Fruit fly (Drosophila melanogaster) whole organism, embryonic: ENCODE data around the gene Mgat4b.
A peak's percentile ranks its signal among the peaks of the same experiment; 100 is the strongest.

Experiments used
- Abd-B ChIP-seq: fragments of 200-800 bp; sonication (Bioruptor generic); optimal IDR thresholded peaks from 2 replicates; lab custom pipeline; 2018; ENCODE audit warnings: missing biosample characterization, mild to moderate bottlenecking, missing genetic modification characterization, moderate library complexity
- B-H1 ChIP-seq: fragments of 200-800 bp; sonication (Bioruptor generic); IDR thresholded peaks from 3 replicates; pipeline ENCODE4 v1.3.6; 2022; ENCODE audit warnings: missing biosample characterization, missing genetic modification characterization
- Bteb2 ChIP-seq: fragments of 200-800 bp; sonication (Bioruptor generic); optimal IDR thresholded peaks from 2 replicates; lab custom pipeline; 2016; ENCODE audit warnings: missing biosample characterization, missing genetic modification characterization
- CG10209 ChIP-seq: fragments of 200-800 bp; sonication (Bioruptor generic); optimal IDR thresholded peaks from 3 replicates; lab custom pipeline; 2017; ENCODE audit warnings: missing biosample characterization, mild to moderate bottlenecking, missing genetic modification characterization, missing genetic modification reagents
- CG10959 ChIP-seq: fragments of 200-800 bp; sonication (Bioruptor generic); IDR thresholded peaks from 2 replicates; pipeline ENCODE4 v1.3.6; 2022; ENCODE audit warnings: missing biosample characterization, missing genetic modification characterization
- CG11504 ChIP-seq: fragments of 200-800 bp; sonication (Bioruptor generic); optimal IDR thresholded peaks from 3 replicates; lab custom pipeline; 2019; ENCODE audit warnings: missing biosample characterization, mild to moderate bottlenecking, missing genetic modification characterization, moderate library complexity
- CG11723 ChIP-seq: fragments of 200-800 bp; sonication (Bioruptor generic); optimal IDR thresholded peaks from 2 replicates; lab custom pipeline; 2017; ENCODE audit warnings: missing biosample characterization, mild to moderate bottlenecking, missing genetic modification characterization
- CG12071 ChIP-seq: fragments of 200-800 bp; sonication (Bioruptor generic); optimal IDR thresholded peaks from 3 replicates; lab custom pipeline; 2018; ENCODE audit warnings: missing biosample characterization, mild to moderate bottlenecking, missing genetic modification characterization
- CG12659 ChIP-seq: fragments of 200-800 bp; sonication (Bioruptor generic); optimal IDR thresholded peaks from 3 replicates; lab custom pipeline; 2017; ENCODE audit warnings: mild to moderate bottlenecking, missing biosample characterization, missing genetic modification reagents, missing genetic modification characterization
- CG13296 ChIP-seq: fragments of 200-800 bp; sonication (Bioruptor generic); optimal IDR thresholded peaks from 3 replicates; lab custom pipeline; 2018; ENCODE audit warnings: missing biosample characterization, mild to moderate bottlenecking, missing genetic modification characterization
- CG17829 ChIP-seq: fragments of 200-800 bp; optimal IDR thresholded peaks from 2 replicates; lab custom pipeline; 2019; ENCODE audit warnings: missing biosample characterization, mild to moderate bottlenecking, missing genetic modification characterization, moderate library complexity
- CG2116 ChIP-seq: fragments of 200-800 bp; sonication (Bioruptor generic); optimal IDR thresholded peaks from 3 replicates; lab custom pipeline; 2018; ENCODE audit warnings: missing biosample characterization, mild to moderate bottlenecking, missing genetic modification characterization
- CG2120 ChIP-seq: fragments of 200-800 bp; sonication (Bioruptor generic); optimal IDR thresholded peaks from 3 replicates; lab custom pipeline; 2016; ENCODE audit warnings: missing biosample characterization, missing genetic modification characterization
- CG2199 ChIP-seq: fragments of 200-800 bp; sonication (Bioruptor generic); IDR thresholded peaks from 3 replicates; pipeline ENCODE4 v1.3.6; 2022; ENCODE audit warnings: missing biosample characterization, missing genetic modification characterization
- CG34224 ChIP-seq: fragments of 200-800 bp; sonication (Bioruptor generic); IDR thresholded peaks from 3 replicates; pipeline ENCODE4 v1.3.6; 2022; ENCODE audit warnings: missing biosample characterization, missing genetic modification characterization; ENCODE audit not compliant: partially characterized antibody
- CG43689 ChIP-seq: fragments of 200-800 bp; sonication (Bioruptor generic); IDR thresholded peaks from 2 replicates; pipeline ENCODE4 v1.3.6; 2022; ENCODE audit warnings: missing biosample characterization, missing genetic modification characterization
- CG4730 ChIP-seq: fragments of 200-800 bp; sonication (Bioruptor generic); IDR thresholded peaks from 2 replicates; pipeline ENCODE4 v1.3.6; 2022; ENCODE audit warnings: missing biosample characterization, missing genetic modification characterization
- CG4854 ChIP-seq: fragments of 200-800 bp; sonication (Bioruptor generic); optimal IDR thresholded peaks from 2 replicates; lab custom pipeline; 2016; ENCODE audit warnings: missing biosample characterization, missing genetic modification characterization, inconsistent platforms
- CG6689 ChIP-seq: fragments of 200-800 bp; sonication (Bioruptor generic); IDR thresholded peaks from 2 replicates; pipeline ENCODE4 v1.3.6; 2022; ENCODE audit warnings: missing biosample characterization, missing genetic modification characterization
- CG7372 ChIP-seq: fragments of 200-800 bp; sonication (Bioruptor generic); IDR thresholded peaks from 2 replicates; pipeline ENCODE4 v1.3.6; 2022; ENCODE audit warnings: missing biosample characterization, missing genetic modification characterization
- CG8388 ChIP-seq: fragments of 200-800 bp; sonication (Bioruptor generic); optimal IDR thresholded peaks from 2 replicates; lab custom pipeline; 2019; ENCODE audit warnings: missing biosample characterization, mild to moderate bottlenecking, missing genetic modification characterization, moderate library complexity
- CG9609 ChIP-seq: fragments of 200-800 bp; sonication (Bioruptor generic); optimal IDR thresholded peaks from 3 replicates; lab custom pipeline; 2016; ENCODE audit warnings: missing biosample characterization, missing genetic modification characterization
- CG9932 ChIP-seq: fragments of 200-800 bp; sonication (Bioruptor generic); IDR thresholded peaks from 2 replicates; pipeline ENCODE4 v1.3.6; 2022; ENCODE audit warnings: missing biosample characterization, missing genetic modification characterization
- Chrac-16 ChIP-seq: fragments of 200-800 bp; sonication (Bioruptor generic); optimal IDR thresholded peaks from 3 replicates; lab custom pipeline; 2016; ENCODE audit warnings: missing biosample characterization, missing genetic modification characterization
- CoRest ChIP-seq: fragments of 200-800 bp; sonication (Bioruptor generic); optimal IDR thresholded peaks from 3 replicates; lab custom pipeline; 2018; ENCODE audit warnings: missing biosample characterization, mild to moderate bottlenecking, missing genetic modification characterization, moderate library complexity
- D19B ChIP-seq: fragments of 200-800 bp; sonication (Bioruptor generic); optimal IDR thresholded peaks from 2 replicates; lab custom pipeline; 2017; ENCODE audit warnings: missing biosample characterization, mild to moderate bottlenecking, missing genetic modification characterization
- Eip74EF ChIP-seq, 2 experiments: fragments of 200-800 bp in 1 of 2; fragments of >200 bp in 1 of 2; sonication (Bioruptor generic) in 1 of 2; optimal IDR thresholded peaks; 2 replicates each; lab custom pipeline; 2017 to 2019; ENCODE audit warnings: missing biosample characterization in 2 of 2, missing genetic modification characterization in 2 of 2, mild to moderate bottlenecking in 1 of 2, moderate library complexity in 1 of 2
- H2.0 ChIP-seq: fragments of 200-800 bp; sonication (Bioruptor generic); IDR thresholded peaks from 2 replicates; pipeline ENCODE4 v1.3.6; 2022; ENCODE audit warnings: missing biosample characterization, missing genetic modification characterization
- Sox100B ChIP-seq: fragments of 200-800 bp; sonication (Bioruptor generic); optimal IDR thresholded peaks from 3 replicates; lab custom pipeline; 2018; ENCODE audit warnings: missing biosample characterization, mild to moderate bottlenecking, missing genetic modification characterization
- Spps ChIP-seq: fragments of 200-800 bp; sonication (Bioruptor generic); optimal IDR thresholded peaks from 2 replicates; lab custom pipeline; 2018; ENCODE audit warnings: missing biosample characterization, mild to moderate bottlenecking, missing genetic modification characterization
- Stat92E ChIP-seq, 3 experiments: fragments of >200 bp in 2 of 3; fragments of 200-800 bp in 1 of 3; sonication (Bioruptor generic) in 1 of 3; optimal IDR thresholded peaks; 2 replicates each; lab custom pipeline; 2017 to 2019; ENCODE audit warnings: missing biosample characterization in 3 of 3, missing genetic modification characterization in 3 of 3, mild to moderate bottlenecking in 1 of 3, moderate library complexity in 1 of 3
- Trl ChIP-seq, 3 experiments: fragments of >200 bp in 2 of 3; fragments of 200-800 bp in 1 of 3; sonication (Bioruptor generic) in 1 of 3; optimal IDR thresholded peaks; 2 replicates in 1 of 3; 3 replicates in 2 of 3; lab custom pipeline; 2016 to 2017; ENCODE audit warnings: missing biosample characterization in 1 of 3, missing genetic modification characterization in 1 of 3
- bowl ChIP-seq: fragments of 200-800 bp; sonication (Bioruptor generic); IDR thresholded peaks from 2 replicates; pipeline ENCODE4 v1.3.6; 2022; ENCODE audit warnings: missing biosample characterization, missing genetic modification characterization
- cas ChIP-seq: fragments of 200-800 bp; sonication (Bioruptor generic); IDR thresholded peaks from 2 replicates; pipeline ENCODE4 v1.3.6; 2022; ENCODE audit warnings: missing biosample characterization, missing genetic modification characterization
- crc ChIP-seq: fragments of 200-800 bp; sonication (Bioruptor generic); optimal IDR thresholded peaks from 2 replicates; lab custom pipeline; 2016; ENCODE audit warnings: missing biosample characterization, missing genetic modification characterization
- gfzf ChIP-seq: fragments of 200-800 bp; sonication (Bioruptor generic); optimal IDR thresholded peaks from 2 replicates; lab custom pipeline; 2016; ENCODE audit warnings: missing biosample characterization, mild to moderate bottlenecking, missing genetic modification characterization, moderate library complexity
- oc ChIP-seq: fragments of 200-800 bp; sonication (Bioruptor generic); optimal IDR thresholded peaks from 2 replicates; lab custom pipeline; 2018; ENCODE audit warnings: missing biosample characterization, mild to moderate bottlenecking, missing genetic modification characterization, moderate library complexity
- odd ChIP-seq: fragments of 200-800 bp; sonication (Bioruptor generic); optimal IDR thresholded peaks from 2 replicates; lab custom pipeline; 2017; ENCODE audit warnings: missing biosample characterization, mild to moderate bottlenecking, missing genetic modification characterization
- org-1 ChIP-seq: fragments of 200-800 bp; sonication (Bioruptor generic); optimal IDR thresholded peaks from 2 replicates; lab custom pipeline; 2017; ENCODE audit warnings: missing biosample characterization, missing genetic modification characterization
- pfk ChIP-seq: fragments of 200-800 bp; sonication (Bioruptor generic); optimal IDR thresholded peaks from 2 replicates; lab custom pipeline; 2018; ENCODE audit warnings: missing biosample characterization, mild to moderate bottlenecking, missing genetic modification characterization, moderate library complexity
- pho ChIP-seq: fragments of 200-800 bp; sonication (Bioruptor generic); optimal IDR thresholded peaks from 2 replicates; lab custom pipeline; 2016; ENCODE audit warnings: missing biosample characterization, missing genetic modification characterization
- pnt ChIP-seq: fragments of 200-800 bp; sonication (Bioruptor generic); optimal IDR thresholded peaks from 3 replicates; lab custom pipeline; 2016; ENCODE audit warnings: missing biosample characterization, missing genetic modification characterization
- shn ChIP-seq: fragments of 200-800 bp; sonication (Bioruptor generic); optimal IDR thresholded peaks from 3 replicates; lab custom pipeline; 2016; ENCODE audit warnings: missing biosample characterization, missing genetic modification characterization
- slbo ChIP-seq: fragments of 200-800 bp; sonication (Bioruptor generic); IDR thresholded peaks from 2 replicates; pipeline ENCODE4 v1.3.6; 2022; ENCODE audit warnings: missing biosample characterization, missing genetic modification characterization
- stc ChIP-seq: fragments of 200-800 bp; sonication (Bioruptor generic); IDR thresholded peaks from 2 replicates; pipeline ENCODE4 v1.3.6; 2022; ENCODE audit warnings: missing biosample characterization, missing genetic modification characterization
- tio ChIP-seq: fragments of 200-800 bp; sonication (Bioruptor generic); optimal IDR thresholded peaks from 2 replicates; lab custom pipeline; 2017; ENCODE audit warnings: missing biosample characterization, missing genetic modification characterization, inconsistent platforms
- yki ChIP-seq: fragments of >200 bp; optimal IDR thresholded peaks from 3 replicates; lab custom pipeline; 2018
- z ChIP-seq: fragments of 200-800 bp; sonication (Bioruptor generic); IDR thresholded peaks from 3 replicates; pipeline ENCODE4 v1.3.6; 2022; ENCODE audit warnings: missing biosample characterization, missing genetic modification characterization

Mgat4b gene

DNA sequence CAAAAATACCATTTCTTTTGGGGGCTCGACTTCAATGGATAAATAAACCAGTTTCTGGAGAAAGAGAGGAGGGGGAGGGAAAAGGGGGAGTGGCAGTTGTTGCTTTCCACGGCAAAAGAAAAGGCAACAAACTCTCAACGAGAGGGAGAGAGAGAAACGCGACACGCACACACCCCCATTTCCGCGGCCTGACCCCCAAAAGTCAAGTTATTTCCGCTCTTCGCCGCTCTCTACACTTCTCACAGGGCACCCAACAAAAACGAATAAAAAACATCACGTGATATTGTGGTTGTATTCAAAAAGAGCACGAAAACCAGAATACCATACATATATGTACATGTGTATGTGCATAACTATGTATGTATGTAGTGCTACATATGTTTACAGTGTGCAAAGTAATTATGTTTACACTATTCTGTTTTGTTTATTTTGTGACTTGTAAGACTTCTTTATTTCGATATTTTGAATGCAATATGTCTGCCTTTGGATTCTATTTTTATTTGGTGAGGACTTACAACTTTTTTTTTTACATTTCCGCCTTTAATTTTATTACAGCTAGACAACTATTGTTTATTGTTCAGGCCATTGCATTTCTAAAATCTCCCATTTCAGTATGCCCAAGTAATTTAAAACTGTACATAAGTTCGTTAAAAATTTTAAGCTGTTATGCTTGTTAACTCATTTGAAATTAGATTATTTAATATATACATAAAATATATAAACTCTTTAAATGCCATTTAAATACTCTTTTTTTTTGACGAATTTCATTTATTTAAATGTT, 12.2 kb upstream of the Mgat4b start (continued):
- TF ChIP-seq CG12659 (GFP tag; lab: Kevin White, UChicago) (peak; percentile 76), B-H1 (GFP tag; lab: Robert Waterston, UW) (peak; percentile 11; the same call in 1 of the 3 replicates), CG9609 (GFP tag; lab: Kevin White, UChicago) (peak; percentile 30), cas (peak; percentile 20; the same call in 1 of the 2 replicates), Stat92E (GFP tag; optimal IDR thresholded peaks at IDR 0.05; lab: Kevin White, UChicago) (peak in 1 of 3 experiments; percentile 86), CoRest (tag; lab: Kevin White, UChicago) (peak; percentile 87), CG12071 (GFP tag; lab: Kevin White, UChicago) (peak; percentile 75), CG17829 (peak; percentile 92), bowl (no peak), CG2116 (GFP tag; lab: Kevin White, UChicago) (peak; percentile 12), CG13296 (GFP tag; lab: Kevin White, UChicago) (peak; percentile 81), z (peak; percentile 47; the same call in 1 of the 3 replicates), gfzf (GFP tag; lab: Kevin White, UChicago) (no peak), CG10209 (GFP tag; lab: Kevin White, UChicago) (peak; percentile 76), Sox100B (GFP tag; lab: Kevin White, UChicago) (peak; percentile 89), slbo (GFP tag; lab: Robert Waterston, UW) (peak; percentile 56), oc (tag; lab: Kevin White, UChicago) (peak; percentile 49), D19B (peak; percentile 29), CG2120 (peak; percentile 58), pnt (peak; percentile 22), CG43689 (GFP tag; lab: Robert Waterston, UW) (no peak), yki (lab: Kevin White, UChicago) (no peak), CG9932 (GFP tag; lab: Robert Waterston, UW) (0 out of 2 replicates have a peak, but pooled peaks have one; percentile 13), CG4730 (GFP tag; lab: Robert Waterston, UW) (no peak), CG6689 (GFP tag; lab: Robert Waterston, UW) (peak; percentile 58), shn (peak; percentile 24), Trl (optimal IDR thresholded peaks at IDR 0.05; lab: Kevin White, UChicago) (peak; percentile 91 to 93), Trl (GFP tag; optimal IDR thresholded peaks at IDR 0.05; lab: Kevin White, UChicago) (peak; percentile 59), Abd-B (GFP tag; lab: Kevin White, UChicago) (peak; percentile 22), tio (GFP tag; lab: Kevin White, UChicago) (peak; percentile 63), H2.0 (GFP tag; lab: Robert Waterston, UW) (0 out of 2 replicates have a peak, but pooled peaks have one; percentile 2), CG11504 (peak; percentile 85), pho (GFP tag; lab: Kevin White, UChicago) (peak; percentile 73), Spps (tag; lab: Kevin White, UChicago) (peak; percentile 18), CG10959 (GFP tag; lab: Robert Waterston, UW) (peak; percentile 49; the same call in 1 of the 2 replicates), pfk (GFP tag; lab: Kevin White, UChicago) (peak; percentile 69), stc (GFP tag; lab: Robert Waterston, UW) (peak; percentile 57; the same call in 1 of the 2 replicates), Chrac-16 (GFP tag; lab: Kevin White, UChicago) (peak; percentile 36), Bteb2 (GFP tag; lab: Kevin White, UChicago) (peak; percentile 17), CG11723 (GFP tag; lab: Kevin White, UChicago) (peak; percentile 21), crc (peak; percentile 52), CG4854 (no peak), Eip74EF (GFP tag; optimal IDR thresholded peaks at IDR 0.05; lab: Kevin White, UChicago) (peak in 1 of 2 experiments; percentile 98), CG8388 (GFP tag; lab: Kevin White, UChicago) (peak; percentile 100), CG7372 (GFP tag; lab: Robert Waterston, UW) (0 out of 2 replicates have a peak, but pooled peaks have one; percentile 23), org-1 (GFP tag; lab: Kevin White, UChicago) (peak; percentile 39), CG2199 (no peak), odd (peak; percentile 78), CG34224 (GFP tag; lab: Robert Waterston, UW) (peak; percentile 62)
